Worm (Caenorhabditis elegans) whole organism, late embryonic: Measurements from ENCODE around the gene F49C5.10.
A peak's percentile ranks its signal among the peaks of the same experiment; 100 is the strongest.

Experiments used
- C08G9.2 ChIP-seq: sonication (generic microtip); optimal IDR thresholded peaks from 2 replicates; lab custom pipeline; 2016; ENCODE audit warnings: mild to moderate bottlenecking, missing genetic modification characterization, moderate library complexity, missing compliant biosample characterization
- C38D4.7 ChIP-seq: fragments of 200-800 bp; sonication (Bioruptor generic); optimal IDR thresholded peaks from 2 replicates; lab custom pipeline; 2018; ENCODE audit warnings: mild to moderate bottlenecking, missing genetic modification characterization, moderate library complexity, missing compliant biosample characterization
- F13H6.1 ChIP-seq: sonication (generic microtip); optimal IDR thresholded peaks from 2 replicates; lab custom pipeline; 2016; ENCODE audit warnings: missing genetic modification characterization, missing compliant biosample characterization
- K02D7.2 ChIP-seq: sonication (generic microtip); optimal IDR thresholded peaks from 2 replicates; lab custom pipeline; 2017; ENCODE audit warnings: mild to moderate bottlenecking, missing genetic modification characterization, missing compliant biosample characterization
- K09A11.1 ChIP-seq: sonication (generic microtip); optimal IDR thresholded peaks from 2 replicates; lab custom pipeline; 2017; ENCODE audit warnings: antibody characterized with exemption, mild to moderate bottlenecking, missing genetic modification characterization, missing compliant biosample characterization; ENCODE audit not compliant: insufficient read depth
- Y22D7AL.16 ChIP-seq: sonication (generic microtip); optimal IDR thresholded peaks from 2 replicates; lab custom pipeline; 2016; ENCODE audit warnings: missing genetic modification characterization, missing compliant biosample characterization
- ceh-14 ChIP-seq: sonication (generic microtip); optimal IDR thresholded peaks from 2 replicates; lab custom pipeline; 2016; ENCODE audit warnings: missing genotype, missing genetic modification characterization, missing compliant biosample characterization
- ceh-18 ChIP-seq: sonication (generic microtip); optimal IDR thresholded peaks from 2 replicates; lab custom pipeline; 2016; ENCODE audit warnings: missing genetic modification characterization, missing compliant biosample characterization
- ceh-19 ChIP-seq: fragments of 200-800 bp; sonication (Bioruptor generic); optimal IDR thresholded peaks from 2 replicates; lab custom pipeline; 2018; ENCODE audit warnings: mild to moderate bottlenecking, missing genetic modification characterization, missing compliant biosample characterization
- ceh-22 ChIP-seq: sonication (generic microtip); optimal IDR thresholded peaks from 2 replicates; lab custom pipeline; 2017; ENCODE audit warnings: missing biosample characterization, missing genetic modification characterization
- ceh-30 ChIP-seq: fragments of 150-350 bp; optimal IDR thresholded peaks from 2 replicates; lab custom pipeline; 2014; ENCODE audit warnings: missing biosample characterization, missing genetic modification characterization
- ceh-31 ChIP-seq: sonication (generic microtip); optimal IDR thresholded peaks from 2 replicates; lab custom pipeline; 2016; ENCODE audit warnings: missing genetic modification characterization, missing compliant biosample characterization
- ceh-45 ChIP-seq: fragments of 200-800 bp; sonication (Bioruptor generic); IDR thresholded peaks from 2 replicates; pipeline ENCODE4 v1.3.6; 2022; ENCODE audit warnings: missing genetic modification reagents, missing genetic modification characterization, missing compliant biosample characterization
- ceh-48 ChIP-seq: sonication (generic microtip); optimal IDR thresholded peaks from 2 replicates; lab custom pipeline; 2016; ENCODE audit warnings: missing genetic modification characterization, inconsistent platforms, missing compliant biosample characterization
- che-1 ChIP-seq: sonication (generic microtip); optimal IDR thresholded peaks from 2 replicates; lab custom pipeline; 2016; ENCODE audit warnings: mild to moderate bottlenecking, missing genetic modification characterization, missing compliant biosample characterization
- elt-2 ChIP-seq: sonication (generic microtip); optimal IDR thresholded peaks from 2 replicates; lab custom pipeline; 2016; ENCODE audit warnings: missing genetic modification reagents, missing genetic modification characterization, missing compliant biosample characterization
- elt-4 ChIP-seq: sonication (generic microtip); optimal IDR thresholded peaks from 2 replicates; lab custom pipeline; 2016; ENCODE audit warnings: missing genetic modification characterization, missing compliant biosample characterization
- fax-1 ChIP-seq: sonication (generic microtip); optimal IDR thresholded peaks from 2 replicates; lab custom pipeline; 2016; ENCODE audit warnings: missing genotype, missing genetic modification characterization, missing compliant biosample characterization
- fkh-6 ChIP-seq: sonication (generic microtip); optimal IDR thresholded peaks from 2 replicates; lab custom pipeline; 2016; ENCODE audit warnings: missing genetic modification characterization, missing compliant biosample characterization
- hlh-13 ChIP-seq: fragments of 200-800 bp; sonication (Bioruptor generic); optimal IDR thresholded peaks from 2 replicates; lab custom pipeline; 2018; ENCODE audit warnings: mild to moderate bottlenecking, missing genetic modification characterization, missing compliant biosample characterization
- hlh-15 ChIP-seq: sonication (generic microtip); optimal IDR thresholded peaks from 2 replicates; lab custom pipeline; 2016; ENCODE audit warnings: missing genetic modification characterization, missing compliant biosample characterization
- hlh-30 ChIP-seq: sonication (generic microtip); optimal IDR thresholded peaks from 2 replicates; lab custom pipeline; 2017; ENCODE audit warnings: antibody characterized with exemption, missing genetic modification characterization, missing compliant biosample characterization; ENCODE audit not compliant: insufficient read depth
- lim-6 ChIP-seq: sonication (generic microtip); optimal IDR thresholded peaks from 2 replicates; lab custom pipeline; 2016; ENCODE audit warnings: missing genetic modification characterization, missing compliant biosample characterization
- npax-4 ChIP-seq: sonication (generic microtip); optimal IDR thresholded peaks from 2 replicates; lab custom pipeline; 2016; ENCODE audit warnings: missing genetic modification characterization, missing compliant biosample characterization
- odd-2 ChIP-seq: sonication (generic microtip); optimal IDR thresholded peaks from 2 replicates; lab custom pipeline; 2017; ENCODE audit warnings: antibody characterized with exemption, mild to moderate bottlenecking, missing genetic modification characterization, missing compliant biosample characterization
- pax-1 ChIP-seq: fragments of 150-350 bp; optimal IDR thresholded peaks from 2 replicates; lab custom pipeline; 2014; ENCODE audit warnings: missing biosample characterization, missing genetic modification characterization
- pha-2 ChIP-seq: sonication (generic microtip); optimal IDR thresholded peaks from 2 replicates; lab custom pipeline; 2017; ENCODE audit warnings: mild to moderate bottlenecking, missing genetic modification characterization, missing compliant biosample characterization
- pros-1 ChIP-seq: fragments of 150-350 bp; optimal IDR thresholded peaks from 2 replicates; lab custom pipeline; 2014; ENCODE audit warnings: missing biosample characterization, missing genetic modification reagents, missing genetic modification characterization
- sdc-2 ChIP-seq: sonication (generic microtip); optimal IDR thresholded peaks from 2 replicates; lab custom pipeline; 2016; ENCODE audit warnings: missing genotype, missing genetic modification characterization, missing compliant biosample characterization
- syd-9 ChIP-seq: sonication (generic microtip); optimal IDR thresholded peaks from 2 replicates; lab custom pipeline; 2016; ENCODE audit warnings: mild to moderate bottlenecking, missing genetic modification characterization, moderate library complexity, missing compliant biosample characterization
- tbx-7 ChIP-seq: sonication (generic microtip); optimal IDR thresholded peaks from 2 replicates; lab custom pipeline; 2016; ENCODE audit warnings: missing genotype, missing genetic modification characterization, missing compliant biosample characterization
- ttx-3 ChIP-seq: sonication (generic microtip); optimal IDR thresholded peaks from 2 replicates; lab custom pipeline; 2016; ENCODE audit warnings: missing genetic modification reagents, missing genetic modification characterization, missing compliant biosample characterization
- unc-42 ChIP-seq: sonication (generic microtip); optimal IDR thresholded peaks from 2 replicates; lab custom pipeline; 2016; ENCODE audit warnings: missing genotype, missing genetic modification characterization, missing compliant biosample characterization
- unc-86 ChIP-seq: sonication (generic microtip); optimal IDR thresholded peaks from 2 replicates; lab custom pipeline; 2016; ENCODE audit warnings: missing genetic modification characterization, missing compliant biosample characterization
- zip-5 ChIP-seq: sonication (generic microtip); optimal IDR thresholded peaks from 2 replicates; lab custom pipeline; 2016; ENCODE audit warnings: missing genetic modification characterization, missing compliant biosample characterization

The F49C5.10 gene

ce11 chrII:12541670-12542080, 4.9 kb upstream of the F49C5.10 start:
- TF ChIP-seq elt-2: peak; percentile 26
- TF ChIP-seq, all 69 proteins: peak for 1; not testable (repeated sequence) for 68

- TF ChIP-seq elt-2: peak; percentile 89
- no peak for TF ChIP-seq F13H6.1 (tag; lab: Kevin White, UChicago)
Measured at ce11 chrII:12542594-12542997, 4.0 kb upstream of the F49C5.10 start.

- TF ChIP-seq fax-1 (tag; lab: Kevin White, UChicago) (no peak), elt-2 (no peak), unc-86 (tag; lab: Kevin White, UChicago) (no peak), npax-4 (no peak)
Measured at ce11 chrII:12544533-12544932, 2.0 kb upstream of the F49C5.10 start, which contains the start of gene F49C5.9. F49C5.9 (minus strand) TSS chrII:12544633.

ce11 chrII:12547547-12547946, 991 bp downstream of the F49C5.10 start, which contains the start of gene F49C5.16:
F49C5.16 (plus strand) TSS chrII:12547847.
- TF ChIP-seq ceh-48 (tag; lab: Kevin White, UChicago): no peak
- TF ChIP-seq lim-6 (tag; lab: Kevin White, UChicago): no peak
- no peak for TF ChIP-seq fax-1 (tag; lab: Kevin White, UChicago)
- TF ChIP-seq hlh-30 (tag; lab: Kevin White, UChicago): no peak
- no peak for TF ChIP-seq ceh-19
- TF ChIP-seq hlh-15 (tag; lab: Kevin White, UChicago): no peak
- no peak for TF ChIP-seq pax-1 (tag; lab: Kevin White, UChicago)
- TF ChIP-seq hlh-13 (GFP tag; lab: Kevin White, UChicago): no peak
- no peak for TF ChIP-seq ceh-18 (tag; lab: Kevin White, UChicago)
- TF ChIP-seq ttx-3: no peak
- no peak for TF ChIP-seq C08G9.2 (tag; lab: Kevin White, UChicago)
- no peak for TF ChIP-seq elt-2
- TF ChIP-seq pha-2: no peak
- TF ChIP-seq unc-42 (tag; lab: Kevin White, UChicago): no peak
- no peak for TF ChIP-seq K02D7.2
- TF ChIP-seq ceh-45: no peak

ce11 chrII:12549613-12550012, 3.1 kb downstream of the F49C5.10 start:
- no peak for TF ChIP-seq tbx-7
- no peak for TF ChIP-seq pha-2
- no peak for TF ChIP-seq C38D4.7 (GFP tag; lab: Kevin White, UChicago)
- TF ChIP-seq ceh-19: no peak
- no peak for TF ChIP-seq syd-9 (tag; lab: Kevin White, UChicago)
- no peak for TF ChIP-seq pros-1 (tag; lab: Kevin White, UChicago)
- no peak for TF ChIP-seq fkh-6 (tag; lab: Kevin White, UChicago)
- no peak for TF ChIP-seq elt-4 (tag; lab: Kevin White, UChicago)
- no peak for TF ChIP-seq ceh-30 (tag; lab: Kevin White, UChicago)
- no peak for TF ChIP-seq K09A11.1 (tag; lab: Kevin White, UChicago)
- no peak for TF ChIP-seq ceh-31
- TF ChIP-seq zip-5: no peak
- TF ChIP-seq ceh-18 (tag; lab: Kevin White, UChicago): no peak
- no peak for TF ChIP-seq Y22D7AL.16
- TF ChIP-seq ceh-22 (tag; lab: Kevin White, UChicago): no peak
- TF ChIP-seq npax-4: no peak
- no peak for TF ChIP-seq ceh-14
- TF ChIP-seq odd-2 (tag; lab: Kevin White, UChicago): no peak
- no peak for TF ChIP-seq che-1

ce11 chrII:12550940-12551339, 4.4 kb downstream of the F49C5.10 start:
- TF ChIP-seq sdc-2 (peak; percentile 97), tbx-7 (no peak)
